Fruit fly (Drosophila melanogaster) whole organism, wandering third instar larva: ENCODE results near the gene CG14383.

ENCODE experiments used
- Abd-B ChIP-seq: fragments of >200 bp; optimal IDR thresholded peaks from 2 replicates; lab custom pipeline; 2017; ENCODE audit warnings: missing biosample characterization, missing genetic modification characterization
- CG32264 ChIP-seq: fragments of 200-800 bp; sonication (Bioruptor generic); optimal IDR thresholded peaks from 2 replicates; lab custom pipeline; 2016; ENCODE audit warnings: missing biosample characterization, missing genetic modification characterization
- CG9705 ChIP-seq: fragments of 200-800 bp; sonication (Bioruptor generic); optimal IDR thresholded peaks from 2 replicates; lab custom pipeline; 2018; ENCODE audit warnings: missing biosample characterization, mild to moderate bottlenecking, missing genetic modification characterization
- CrebA ChIP-seq: fragments of 200-800 bp; sonication (Bioruptor generic); optimal IDR thresholded peaks from 2 replicates; lab custom pipeline; 2016; ENCODE audit warnings: missing biosample characterization, mild to moderate bottlenecking, missing genetic modification characterization, borderline replicate concordance
- Dfd ChIP-seq: fragments of >200 bp; optimal IDR thresholded peaks from 2 replicates; lab custom pipeline; 2017; ENCODE audit warnings: missing biosample characterization, missing genetic modification characterization
- Dif ChIP-seq: fragments of 200-275, 200-300 bp; sonication (Bioruptor generic); optimal IDR thresholded peaks from 2 replicates; lab custom pipeline; 2018; ENCODE audit warnings: missing biosample characterization, missing genetic modification characterization; ENCODE audit not compliant: partially characterized antibody
- GATAd ChIP-seq: sonication (Bioruptor generic); optimal IDR thresholded peaks from 2 replicates; lab custom pipeline; 2016; ENCODE audit warnings: missing biosample characterization, missing genetic modification characterization
- HLH106 ChIP-seq: fragments of 200-800 bp; optimal IDR thresholded peaks from 3 replicates; lab custom pipeline; 2019; ENCODE audit warnings: missing biosample characterization, mild to moderate bottlenecking, missing genetic modification characterization, moderate library complexity
- Hnf4 ChIP-seq: fragments of 200-800 bp; sonication (Bioruptor generic); optimal IDR thresholded peaks from 2 replicates; lab custom pipeline; 2016; ENCODE audit warnings: missing biosample characterization, mild to moderate bottlenecking, missing genetic modification characterization
- Hr78 ChIP-seq: fragments of >200 bp; optimal IDR thresholded peaks from 2 replicates; lab custom pipeline; 2017; ENCODE audit warnings: missing biosample characterization, missing genetic modification characterization
- Hr83 ChIP-seq: fragments of 200-300 bp; sonication (Bioruptor generic); optimal IDR thresholded peaks from 2 replicates; lab custom pipeline; 2016; ENCODE audit warnings: missing biosample characterization, mild to moderate bottlenecking, missing genetic modification characterization, moderate library complexity; ENCODE audit not compliant: poor library complexity, severe bottlenecking
- Jra ChIP-seq: sonication (Bioruptor generic); optimal IDR thresholded peaks from 2 replicates; lab custom pipeline; 2016; ENCODE audit warnings: missing biosample characterization, missing genetic modification characterization
- Mio ChIP-seq: sonication (Bioruptor generic); optimal IDR thresholded peaks from 2 replicates; lab custom pipeline; 2016; ENCODE audit warnings: missing biosample characterization, missing genetic modification characterization
- Myc ChIP-seq: fragments of >200 bp; optimal IDR thresholded peaks from 2 replicates; lab custom pipeline; 2017
- N ChIP-seq: fragments of >200 bp; optimal IDR thresholded peaks from 2 replicates; lab custom pipeline; 2018; ENCODE audit warnings: missing biosample characterization, missing external identifiers, missing genetic modification characterization
- OdsH ChIP-seq: fragments of 200-800 bp; sonication (Bioruptor generic); optimal IDR thresholded peaks from 2 replicates; lab custom pipeline; 2016; ENCODE audit warnings: missing biosample characterization, mild to moderate bottlenecking, missing genetic modification characterization
- Rel ChIP-seq, 2 experiments: fragments of 200-800 bp; sonication (Bioruptor generic) in 1 of 2; optimal IDR thresholded peaks; 2 replicates in 1 of 2; 3 replicates in 1 of 2; lab custom pipeline; 2016 to 2019; ENCODE audit warnings: mild to moderate bottlenecking in 2 of 2, missing biosample characterization in 2 of 2, missing genetic modification characterization in 2 of 2, moderate library complexity in 1 of 2
- Sp1 ChIP-seq: fragments of 200-800 bp; sonication (Bioruptor generic); optimal IDR thresholded peaks from 3 replicates; lab custom pipeline; 2019; ENCODE audit warnings: missing biosample characterization, mild to moderate bottlenecking, missing genetic modification characterization, moderate library complexity
- Vsx2 ChIP-seq: fragments of 200-300, 225-300 bp; sonication (Bioruptor generic); optimal IDR thresholded peaks from 2 replicates; lab custom pipeline; 2018; ENCODE audit warnings: missing biosample characterization, missing genetic modification characterization; ENCODE audit not compliant: partially characterized antibody
- br ChIP-seq: fragments of 200-800 bp; sonication (Bioruptor generic); optimal IDR thresholded peaks from 2 replicates; lab custom pipeline; 2016; ENCODE audit warnings: missing biosample characterization, missing genetic modification characterization
- brk ChIP-seq: fragments of 200-800 bp; sonication (Bioruptor generic); optimal IDR thresholded peaks from 2 replicates; lab custom pipeline; 2016; ENCODE audit warnings: missing biosample characterization, mild to moderate bottlenecking, missing genetic modification characterization
- dl ChIP-seq, 2 experiments: fragments of 175-275, 200-275 bp in 1 of 2; fragments of 200-275 bp in 1 of 2; sonication (Bioruptor generic); optimal IDR thresholded peaks; lab custom pipeline; 2018; ENCODE audit warnings: mild to moderate bottlenecking in 2 of 2, missing biosample characterization in 2 of 2, missing genetic modification characterization in 2 of 2, moderate library complexity in 2 of 2; ENCODE audit not compliant: partially characterized antibody in 2 of 2, insufficient read depth in 1 of 2
- dmrt93B ChIP-seq: fragments of 200-800 bp; sonication (Bioruptor generic); optimal IDR thresholded peaks from 2 replicates; lab custom pipeline; 2018; ENCODE audit warnings: missing biosample characterization, mild to moderate bottlenecking, missing genetic modification characterization
- dsf ChIP-seq: sonication (Bioruptor generic); optimal IDR thresholded peaks from 2 replicates; lab custom pipeline; 2016; ENCODE audit warnings: missing biosample characterization, missing genetic modification characterization, borderline replicate concordance
- ey ChIP-seq: fragments of 200-800 bp; sonication (Bioruptor generic); optimal IDR thresholded peaks from 2 replicates; lab custom pipeline; 2016; ENCODE audit warnings: missing biosample characterization, missing genetic modification characterization
- foxo ChIP-seq, 2 experiments: fragments of 200-800 bp; sonication (Bioruptor generic); optimal IDR thresholded peaks; 2 replicates in 1 of 2; 3 replicates in 1 of 2; lab custom pipeline; 2016 to 2017; ENCODE audit warnings: missing biosample characterization in 2 of 2, missing genetic modification characterization in 2 of 2
- fru ChIP-seq: fragments of 200-800 bp; sonication (Bioruptor generic); optimal IDR thresholded peaks from 3 replicates; lab custom pipeline; 2016; ENCODE audit warnings: missing biosample characterization, mild to moderate bottlenecking, missing genetic modification characterization
- h ChIP-seq: fragments of 200-800 bp; sonication (Bioruptor generic); optimal IDR thresholded peaks from 3 replicates; lab custom pipeline; 2016; ENCODE audit warnings: missing biosample characterization, mild to moderate bottlenecking, missing genetic modification characterization
- jim ChIP-seq: fragments of 175-275, 200-325 bp; sonication (Bioruptor generic); optimal IDR thresholded peaks from 2 replicates; lab custom pipeline; 2016; ENCODE audit warnings: missing biosample characterization, mild to moderate bottlenecking, missing genetic modification characterization
- lola ChIP-seq: fragments of >200 bp; optimal IDR thresholded peaks from 2 replicates; lab custom pipeline; 2017; ENCODE audit warnings: missing biosample characterization, missing genetic modification characterization
- pan ChIP-seq: fragments of >200 bp; optimal IDR thresholded peaks from 2 replicates; lab custom pipeline; 2017
- psq ChIP-seq: fragments of 200-800 bp; sonication (Bioruptor generic); optimal IDR thresholded peaks from 3 replicates; lab custom pipeline; 2017; ENCODE audit warnings: missing biosample characterization, mild to moderate bottlenecking, missing genetic modification characterization, moderate library complexity
- rgr ChIP-seq: fragments of 200-800 bp; sonication (Bioruptor generic); optimal IDR thresholded peaks from 3 replicates; lab custom pipeline; 2016; ENCODE audit warnings: missing biosample characterization, mild to moderate bottlenecking, missing genetic modification characterization
- sage ChIP-seq: fragments of 200-800 bp; sonication (Bioruptor generic); optimal IDR thresholded peaks from 2 replicates; lab custom pipeline; 2016; ENCODE audit warnings: missing biosample characterization, mild to moderate bottlenecking, missing genetic modification characterization
- sv ChIP-seq: fragments of 200-800 bp; sonication (Bioruptor generic); optimal IDR thresholded peaks from 3 replicates; lab custom pipeline; 2016; ENCODE audit warnings: missing biosample characterization, missing genetic modification characterization
- tai ChIP-seq: sonication (Bioruptor generic); optimal IDR thresholded peaks from 2 replicates; lab custom pipeline; 2016; ENCODE audit warnings: missing biosample characterization, missing genetic modification characterization
- usp ChIP-seq: fragments of >200 bp; optimal IDR thresholded peaks from 2 replicates; lab custom pipeline; 2017; ENCODE audit warnings: missing biosample characterization, missing genetic modification characterization
- woc ChIP-seq: sonication (Bioruptor generic); optimal IDR thresholded peaks from 2 replicates; lab custom pipeline; 2016; ENCODE audit warnings: missing biosample characterization, mild to moderate bottlenecking, missing genetic modification characterization

CG14383 gene

DNA sequence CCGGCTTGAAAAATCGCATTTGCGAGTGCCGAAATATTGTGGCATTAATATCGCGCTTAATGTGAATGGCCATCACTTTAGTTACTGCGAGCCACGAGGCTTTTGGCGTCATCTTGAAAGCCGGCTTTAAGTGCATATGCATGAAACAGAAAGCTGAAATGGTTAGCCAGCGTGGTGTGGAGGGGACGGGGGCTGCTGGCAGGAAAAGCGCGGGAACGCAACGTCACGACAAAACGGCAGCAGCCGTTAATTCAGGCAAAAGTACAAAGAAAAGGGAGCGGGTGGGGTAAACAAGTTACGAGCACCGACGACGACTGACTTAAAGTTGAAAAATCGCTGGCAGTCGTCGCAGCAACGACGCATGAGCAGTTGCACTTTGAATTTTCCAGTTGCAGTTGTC lies 27.1 kb upstream of the CG14383 start:
- TF ChIP-seq tai (GFP tag; lab: Kevin White, UChicago) (no peak), Myc (no peak), rgr (GFP tag; lab: Kevin White, UChicago) (no peak), woc (GFP tag; lab: Kevin White, UChicago) (no peak), Sp1 (no peak), sv (GFP tag; lab: Kevin White, UChicago) (no peak), brk (GFP tag; lab: Kevin White, UChicago) (no peak), jim (GFP tag; lab: Kevin White, UChicago) (no peak), ey (GFP tag; lab: Kevin White, UChicago) (no peak), dl (GFP tag; optimal IDR thresholded peaks at IDR 0.05; lab: Kevin White, UChicago; ENCODE audit: insufficient read depth in 1 of 2, partially characterized antibody in 2 of 2) (no peak), Jra (GFP tag; lab: Kevin White, UChicago) (no peak), h (GFP tag; lab: Kevin White, UChicago) (no peak), psq (GFP tag; lab: Kevin White, UChicago) (no peak), CG32264 (GFP tag; lab: Kevin White, UChicago) (no peak), pan (no peak), HLH106 (tag; lab: Kevin White, UChicago) (no peak), dmrt93B (GFP tag; lab: Kevin White, UChicago) (no peak), Rel (GFP tag; optimal IDR thresholded peaks at IDR 0.05; lab: Kevin White, UChicago) (no peak), Rel (tag; optimal IDR thresholded peaks at IDR 0.05; lab: Kevin White, UChicago) (no peak)

- no peak for TF ChIP-seq Vsx2
- TF ChIP-seq sv (GFP tag; lab: Kevin White, UChicago), result no peak
- TF ChIP-seq OdsH, result no peak
- TF ChIP-seq, all 38 proteins: peak for 0
Measured at dm6 chr3R:13014168-13014881, 26.0 kb upstream of the CG14383 start.

dm6 chr3R:13012990-13013389 lies 24.7 kb upstream of the CG14383 start:
- TF ChIP-seq dl (GFP tag; optimal IDR thresholded peaks at IDR 0.05; lab: Kevin White, UChicago; ENCODE audit: insufficient read depth in 1 of 2, partially characterized antibody in 2 of 2) (peak in 1 of 2 experiments; percentile 7), Hr83 (GFP tag; lab: Kevin White, UChicago) (peak; percentile 21), CG32264 (GFP tag; lab: Kevin White, UChicago) (no peak), psq (GFP tag; lab: Kevin White, UChicago) (peak; percentile 34)

DNA sequence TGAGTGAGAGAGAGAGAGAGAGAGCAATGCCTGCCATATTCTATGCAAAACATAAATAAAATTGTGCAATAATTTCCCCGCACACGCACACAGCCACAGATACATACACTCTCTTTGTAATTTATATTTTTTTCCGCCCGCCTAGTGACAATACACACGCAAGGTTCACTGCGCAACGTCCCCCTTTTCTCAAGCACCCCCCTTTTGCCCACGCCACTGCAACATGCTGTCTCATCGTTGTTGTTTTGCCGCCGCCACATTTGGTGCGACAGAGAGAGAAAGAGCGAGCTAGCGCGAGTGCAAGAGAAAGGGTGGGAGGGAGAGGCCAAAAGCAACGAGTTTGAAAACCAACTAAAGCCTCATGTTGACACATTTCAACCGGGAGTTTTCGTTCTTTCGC lies 24.0 kb upstream of the CG14383 start:
- peak; percentile 47 for TF ChIP-seq woc (GFP tag; lab: Kevin White, UChicago)
- peak; percentile 11 for TF ChIP-seq jim (GFP tag; lab: Kevin White, UChicago)
- peak; percentile 41 for TF ChIP-seq Dif (GFP tag; lab: Kevin White, UChicago)
- TF ChIP-seq HLH106 (tag; lab: Kevin White, UChicago), result peak; percentile 61
- peak; percentile 85 for TF ChIP-seq h (GFP tag; lab: Kevin White, UChicago)
- TF ChIP-seq rgr (GFP tag; lab: Kevin White, UChicago), result peak; percentile 80
- no peak for TF ChIP-seq Vsx2
- TF ChIP-seq foxo (GFP tag; optimal IDR thresholded peaks at IDR 0.05; lab: Kevin White, UChicago), result peak; percentile 64 to 83
- TF ChIP-seq Sp1, result peak; percentile 60
- TF ChIP-seq Abd-B (GFP tag; lab: Kevin White, UChicago), result no peak
- peak; percentile 21 for TF ChIP-seq CG32264 (GFP tag; lab: Kevin White, UChicago)
- no peak for TF ChIP-seq Hr78 (GFP tag; lab: Kevin White, UChicago)
- no peak for TF ChIP-seq dmrt93B (GFP tag; lab: Kevin White, UChicago)
- no peak for TF ChIP-seq dsf (GFP tag; lab: Kevin White, UChicago)
- peak; percentile 7 for TF ChIP-seq CG9705 (GFP tag; lab: Kevin White, UChicago)
- no peak for TF ChIP-seq Rel (GFP tag; optimal IDR thresholded peaks at IDR 0.05; lab: Kevin White, UChicago)
- TF ChIP-seq Rel (tag; optimal IDR thresholded peaks at IDR 0.05; lab: Kevin White, UChicago), result peak; percentile 60
- TF ChIP-seq Myc, result no peak
- TF ChIP-seq tai (GFP tag; lab: Kevin White, UChicago), result no peak
- no peak for TF ChIP-seq brk (GFP tag; lab: Kevin White, UChicago)
- no peak for TF ChIP-seq dl (GFP tag; optimal IDR thresholded peaks at IDR 0.05; lab: Kevin White, UChicago; ENCODE audit: insufficient read depth in 1 of 2, partially characterized antibody in 2 of 2)
- TF ChIP-seq br (GFP tag; lab: Kevin White, UChicago), result peak; percentile 81
- TF ChIP-seq Hnf4 (GFP tag; lab: Kevin White, UChicago), result no peak
- TF ChIP-seq Hr83 (GFP tag; lab: Kevin White, UChicago), result peak; percentile 78
- TF ChIP-seq fru (GFP tag; lab: Kevin White, UChicago), result peak; percentile 83
- TF ChIP-seq OdsH, result peak; percentile 64
- peak; percentile 82 for TF ChIP-seq ey (GFP tag; lab: Kevin White, UChicago)
- TF ChIP-seq CrebA (GFP tag; lab: Kevin White, UChicago), result no peak
- no peak for TF ChIP-seq Dfd (GFP tag; lab: Kevin White, UChicago)
- TF ChIP-seq sage (GFP tag; lab: Kevin White, UChicago), result no peak
- peak; percentile 72 for TF ChIP-seq N (GFP tag; lab: Kevin White, UChicago)
- TF ChIP-seq lola (GFP tag; lab: Kevin White, UChicago), result no peak
- TF ChIP-seq sv (GFP tag; lab: Kevin White, UChicago), result peak; percentile 45
- no peak for TF ChIP-seq Mio
- TF ChIP-seq usp (GFP tag; lab: Kevin White, UChicago), result no peak
- TF ChIP-seq GATAd (GFP tag; lab: Kevin White, UChicago), result no peak
- peak; percentile 75 for TF ChIP-seq psq (GFP tag; lab: Kevin White, UChicago)
- TF ChIP-seq Jra (GFP tag; lab: Kevin White, UChicago), result peak; percentile 49
- TF ChIP-seq pan, result no peak
